Worm (Caenorhabditis elegans): ENCODE results near the gene irld-17.

Gene irld-17

DNA sequence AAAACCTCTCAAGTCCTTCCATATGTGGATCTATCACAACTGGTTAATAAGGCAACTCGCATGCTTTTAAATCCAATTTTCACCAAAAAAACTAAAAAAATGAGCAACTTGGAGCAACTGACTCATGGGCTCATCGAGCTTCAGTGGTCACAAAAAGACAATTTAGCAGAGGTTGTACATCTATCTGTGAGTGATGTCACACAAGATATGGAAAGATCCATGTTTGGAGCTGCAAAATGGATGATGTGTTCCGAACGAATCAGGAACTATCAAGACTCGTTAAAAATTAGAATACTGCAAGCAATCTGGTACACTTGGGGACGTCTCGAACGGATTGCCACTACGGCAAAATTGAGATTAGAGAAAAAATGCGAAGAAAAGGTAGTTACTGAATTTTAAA lies 20.2 kb upstream of the irld-17 start:
- no peak for TF ChIP-seq ama-1 (optimal IDR thresholded peaks at IDR 0.05)

DNA sequence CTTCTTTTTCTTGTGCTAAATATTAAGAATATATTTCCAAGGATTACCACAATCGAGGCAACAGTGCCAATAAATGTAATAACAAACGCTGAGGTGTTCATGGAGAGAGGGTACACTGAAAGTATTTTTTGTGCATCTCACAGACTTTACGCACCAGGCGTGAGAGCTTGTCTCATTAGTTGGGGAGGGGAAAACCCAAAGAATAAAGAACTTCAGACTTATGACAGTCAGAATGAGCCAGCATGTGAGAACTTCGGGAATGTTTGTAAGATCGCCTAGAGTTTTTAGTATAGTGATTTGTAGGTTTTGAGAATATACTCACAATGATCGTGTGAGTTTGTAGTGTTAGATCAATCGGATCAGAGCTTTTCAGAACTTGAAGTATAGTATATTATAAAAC lies 17.1 kb upstream of the irld-17 start, which contains the start of gene srbc-41:
Gene srbc-41 (minus strand): TSS at position 101 of the 400 bp plus-strand sequence.
- TF ChIP-seq nhr-76 (tag; optimal IDR thresholded peaks at IDR 0.05) (no peak), aly-2 (tag; optimal IDR thresholded peaks at IDR 0.05) (no peak), nhr-28 (tag; optimal IDR thresholded peaks at IDR 0.05) (no peak), lsy-12 (tag; optimal IDR thresholded peaks at IDR 0.05) (no peak), ama-1 (optimal IDR thresholded peaks at IDR 0.05) (no peak), elt-2 (tag; optimal IDR thresholded peaks at IDR 0.05) (no peak), zag-1 (tag; optimal IDR thresholded peaks at IDR 0.05) (no peak), nhr-25 (tag; optimal IDR thresholded peaks at IDR 0.05) (no peak), fkh-2 (tag; optimal IDR thresholded peaks at IDR 0.05) (no peak), nhr-12 (tag; optimal IDR thresholded peaks at IDR 0.05) (no peak), ceh-9 (tag; optimal IDR thresholded peaks at IDR 0.05) (no peak), ceh-28 (tag; optimal IDR thresholded peaks at IDR 0.05) (no peak), nhr-77 (tag; optimal IDR thresholded peaks at IDR 0.05) (no peak), nhr-43 (tag; optimal IDR thresholded peaks at IDR 0.05; ENCODE audit: poor library complexity, severe bottlenecking) (no peak), snpc-4 (tag; optimal IDR thresholded peaks at IDR 0.05) (no peak), daf-12 (tag; optimal IDR thresholded peaks at IDR 0.05) (no peak), elt-3 (tag; optimal IDR thresholded peaks at IDR 0.05) (no peak), eor-1 (tag; optimal IDR thresholded peaks at IDR 0.05) (no peak), mml-1 (tag; optimal IDR thresholded peaks at IDR 0.05) (no peak), lin-15B (tag; optimal IDR thresholded peaks at IDR 0.05) (no peak)

DNA sequence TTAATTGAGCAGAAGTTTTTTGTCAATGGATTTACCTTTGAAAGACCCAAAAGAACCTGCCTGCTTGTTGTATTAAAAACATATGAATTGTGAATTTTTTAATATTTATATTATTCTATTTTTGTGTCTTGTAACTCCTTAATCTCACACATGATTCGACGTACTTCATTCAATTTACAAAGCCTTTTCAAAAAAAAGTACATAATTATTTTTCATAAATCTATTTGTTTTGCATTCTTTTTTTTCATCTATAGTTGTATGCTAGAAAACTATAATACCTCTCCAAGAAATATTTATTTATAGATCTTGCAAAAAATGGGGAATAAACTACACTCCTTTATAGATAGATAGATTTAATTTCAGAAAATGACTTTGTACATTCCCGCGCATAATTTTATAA lies 13.1 kb upstream of the irld-17 start, which contains the start of gene nhr-179:
Gene nhr-179 (minus strand): TSS at position 101 of the 400 bp plus-strand sequence.
- TF ChIP-seq ZK546.5 (tag; optimal IDR thresholded peaks at IDR 0.05) (peak; percentile 67), nhr-237 (tag; optimal IDR thresholded peaks at IDR 0.05) (no peak), ceh-9 (tag; optimal IDR thresholded peaks at IDR 0.05) (no peak)

DNA sequence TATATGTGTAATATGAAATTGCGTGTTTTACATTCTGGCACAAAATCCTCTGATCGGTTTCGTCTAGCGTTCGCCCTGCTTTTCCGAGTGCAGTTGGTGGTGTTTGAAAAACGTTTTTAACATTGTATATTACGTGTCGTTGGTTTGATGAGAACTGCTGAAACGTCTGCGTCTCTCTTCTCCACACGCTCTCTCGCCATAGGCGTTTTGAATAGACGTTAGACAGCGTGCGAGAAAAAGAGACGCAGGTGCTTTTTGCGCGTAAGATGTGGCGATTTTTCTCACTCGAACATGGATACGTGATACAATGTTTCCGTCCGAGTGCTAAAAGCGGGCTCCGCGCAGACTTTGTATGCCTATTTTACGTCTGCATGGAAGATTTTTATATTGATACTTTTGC lies 11.3 kb upstream of the irld-17 start:
- no peak for TF ChIP-seq eor-1 (tag; optimal IDR thresholded peaks at IDR 0.05)

DNA sequence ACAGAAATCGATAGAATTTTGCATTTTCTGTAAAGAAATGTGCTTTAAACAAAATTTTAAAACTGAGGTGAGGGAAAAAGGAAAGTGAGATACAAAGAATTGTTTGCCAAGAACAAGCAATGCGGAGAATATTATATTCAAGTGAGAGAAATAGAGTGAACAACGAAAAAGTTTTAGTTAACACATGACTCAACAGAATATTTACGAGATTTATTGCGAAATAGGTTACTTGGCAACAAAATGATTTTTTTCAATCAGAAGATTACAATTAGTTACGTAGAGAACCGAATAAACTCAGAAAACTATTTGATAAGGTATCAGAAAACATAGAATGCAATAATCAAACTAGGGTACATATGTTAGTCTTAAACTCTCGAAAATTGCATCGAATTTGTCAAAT lies 10.3 kb upstream of the irld-17 start, which contains the start of gene nhr-117:
Gene nhr-117 (minus strand): TSS at position 27 of the 400 bp plus-strand sequence.
- TF ChIP-seq ZK546.5 (tag; optimal IDR thresholded peaks at IDR 0.05) (peak; percentile 2), R02D3.7 (tag; optimal IDR thresholded peaks at IDR 0.05) (no peak), pha-4 (tag; optimal IDR thresholded peaks at IDR 0.05) (peak; percentile 82), elt-2 (tag; optimal IDR thresholded peaks at IDR 0.05) (peak; percentile 43)

DNA sequence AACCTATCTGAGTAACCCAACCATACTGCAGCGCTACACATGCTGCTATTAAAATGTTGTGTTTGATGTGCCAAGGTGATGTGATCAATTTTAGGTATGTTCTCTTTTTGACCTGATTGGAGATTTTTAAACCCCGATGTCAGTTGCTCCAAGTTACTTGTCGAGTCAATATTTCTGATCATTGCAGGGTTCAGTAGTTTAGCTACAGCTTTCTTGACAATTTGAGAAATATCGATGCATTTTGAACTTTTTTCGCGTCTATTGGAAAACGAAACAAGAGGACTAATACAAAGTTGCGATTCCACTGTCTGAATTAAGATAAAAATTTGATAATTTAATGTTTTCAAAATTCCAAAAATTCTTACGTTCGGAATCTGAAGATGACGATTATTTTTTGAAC lies 8.4 kb upstream of the irld-17 start:
- TF ChIP-seq ZK546.5 (tag; optimal IDR thresholded peaks at IDR 0.05) (peak; percentile 31), nhr-11 (tag; optimal IDR thresholded peaks at IDR 0.05) (no peak), pqm-1 (tag; optimal IDR thresholded peaks at IDR 0.05) (no peak)

DNA sequence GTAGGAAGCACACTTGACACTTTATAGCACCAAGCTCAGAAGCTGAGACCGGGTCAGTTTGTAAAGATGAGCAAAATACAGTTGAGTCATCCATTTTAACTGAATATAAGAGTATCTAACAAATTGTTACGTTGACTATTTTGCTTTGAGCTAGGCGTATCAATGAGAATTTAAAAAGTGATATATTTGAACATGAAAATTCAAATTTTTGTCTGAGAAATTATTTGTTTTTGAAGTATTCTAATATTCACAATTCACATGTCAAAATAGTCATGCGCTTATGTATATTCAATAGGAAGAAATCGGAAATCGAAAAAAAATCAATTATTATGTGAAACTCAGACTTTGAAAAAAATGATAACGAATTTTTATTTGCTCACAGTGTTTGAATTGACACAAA lies 7.5 kb upstream of the irld-17 start, which contains the start of gene nhr-110:
Gene nhr-110 (minus strand): TSS at position 101 of the 400 bp plus-strand sequence.
- TF ChIP-seq pha-4 (tag; optimal IDR thresholded peaks at IDR 0.05) (peak; percentile 11), elt-2 (tag; optimal IDR thresholded peaks at IDR 0.05) (no peak), ZK546.5 (tag; optimal IDR thresholded peaks at IDR 0.05) (peak; percentile 35)

DNA sequence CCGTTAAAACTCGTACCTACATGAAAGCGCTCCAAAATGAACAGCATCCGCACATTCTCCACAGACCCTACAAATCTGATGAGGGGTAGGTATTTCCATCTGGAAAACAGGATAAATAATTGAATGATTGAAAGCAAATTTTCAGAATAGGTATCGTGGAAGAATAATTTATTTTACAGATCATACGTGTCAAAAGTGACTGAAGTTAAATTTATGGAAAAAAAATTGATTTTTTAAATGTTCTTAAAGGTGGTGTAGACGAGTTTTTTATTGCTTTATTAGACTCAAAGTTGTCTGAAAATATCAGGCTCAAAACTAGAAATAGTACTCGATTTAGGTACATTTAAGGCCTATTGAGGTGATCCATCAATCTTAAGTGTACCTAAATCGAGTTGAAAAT lies 5.1 kb upstream of the irld-17 start, which contains the start of gene nhr-237:
Gene nhr-237 (minus strand): TSS at position 101 of the 400 bp plus-strand sequence.
- TF ChIP-seq ZK546.5 (tag; optimal IDR thresholded peaks at IDR 0.05) (peak; percentile 31), fkh-10 (GFP tag; optimal IDR thresholded peaks at IDR 0.05) (no peak)

DNA sequence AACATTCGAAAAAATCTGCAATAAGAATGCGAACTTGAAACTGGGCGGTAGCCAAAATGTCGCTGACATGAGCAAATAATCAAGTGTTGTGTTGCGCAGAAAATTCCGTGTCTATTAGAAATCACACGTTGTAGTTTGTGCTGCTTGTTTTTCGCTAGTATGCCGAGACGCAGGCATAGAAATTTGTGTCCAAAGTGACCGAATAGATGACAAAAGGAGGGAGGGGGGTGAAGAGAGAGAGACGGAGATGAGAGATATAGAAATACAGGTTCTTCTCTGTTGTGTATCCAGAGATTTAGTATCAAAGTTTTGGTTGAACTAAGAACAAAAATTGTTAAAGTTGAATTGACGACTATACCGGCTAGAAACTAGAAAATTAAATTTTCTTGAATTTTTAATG lies 4.5 kb upstream of the irld-17 start:
- TF ChIP-seq ztf-4 (tag; optimal IDR thresholded peaks at IDR 0.05), result no peak
- TF ChIP-seq egl-5 (tag; optimal IDR thresholded peaks at IDR 0.05), result no peak
- no peak for TF ChIP-seq lin-15B (tag; optimal IDR thresholded peaks at IDR 0.05)
- TF ChIP-seq sea-2 (GFP tag; optimal IDR thresholded peaks at IDR 0.05), result no peak
- peak; percentile 57 for TF ChIP-seq nhr-25 (tag; optimal IDR thresholded peaks at IDR 0.05)
- TF ChIP-seq daf-12 (tag; optimal IDR thresholded peaks at IDR 0.05), result no peak
- TF ChIP-seq nhr-43 (tag; optimal IDR thresholded peaks at IDR 0.05; ENCODE audit: poor library complexity, severe bottlenecking), result peak; percentile 78
- TF ChIP-seq R02D3.7 (tag; optimal IDR thresholded peaks at IDR 0.05), result no peak
- TF ChIP-seq fkh-10 (GFP tag; optimal IDR thresholded peaks at IDR 0.05), result no peak
- no peak for TF ChIP-seq fkh-2 (tag; optimal IDR thresholded peaks at IDR 0.05)
- no peak for TF ChIP-seq egl-27 (tag; optimal IDR thresholded peaks at IDR 0.05)
- no peak for TF ChIP-seq unc-39 (tag; optimal IDR thresholded peaks at IDR 0.05)
- TF ChIP-seq nhr-237 (tag; optimal IDR thresholded peaks at IDR 0.05), result no peak
- no peak for TF ChIP-seq fos-1 (tag; optimal IDR thresholded peaks at IDR 0.05)
- TF ChIP-seq lin-39 (tag; optimal IDR thresholded peaks at IDR 0.05), result no peak
- no peak for TF ChIP-seq elt-1 (tag; optimal IDR thresholded peaks at IDR 0.05)
- peak; percentile 18 for TF ChIP-seq nfya-1 (tag; optimal IDR thresholded peaks at IDR 0.05; ENCODE audit: insufficient read depth)
